Fruit fly (Drosophila melanogaster): ENCODE results near the gene CG33777.

The CG33777 gene

DNA sequence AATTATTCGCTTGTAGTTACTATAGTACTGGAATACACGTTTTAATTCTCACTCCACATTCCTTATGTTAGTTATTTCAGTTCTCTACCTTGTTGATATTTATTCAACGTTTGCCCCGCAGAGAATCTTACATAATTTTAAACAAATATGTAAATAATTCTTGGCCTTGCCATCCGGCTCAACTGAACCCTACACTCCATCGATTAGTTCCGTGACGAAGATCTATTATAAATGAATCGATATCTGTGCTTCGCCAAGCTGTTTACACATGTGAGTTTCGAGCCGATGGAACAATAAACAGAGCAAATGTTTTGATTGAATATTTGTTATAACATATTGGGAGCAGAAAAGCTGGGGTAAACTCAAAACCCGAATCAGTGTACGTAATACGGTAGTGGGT, 33.2 kb downstream of the CG33777 start (continued):
- TF ChIP-seq CG4730 (GFP tag; IDR thresholded peaks at IDR 0.05) (no peak), al (GFP tag; IDR thresholded peaks at IDR 0.05) (no peak), toy (GFP tag; IDR thresholded peaks at IDR 0.05) (0 out of 2 replicates have a peak, but pooled peaks have one; percentile 24), Stat92E (GFP tag; optimal IDR thresholded peaks at IDR 0.05) (no peak), lbe (GFP tag; optimal IDR thresholded peaks at IDR 0.05) (no peak), Med (GFP tag) (peak; percentile 76), CG32532 (GFP tag; IDR thresholded peaks at IDR 0.05) (no peak), CG6813 (GFP tag; optimal IDR thresholded peaks at IDR 0.05) (peak; percentile 62), mam (GFP tag; optimal IDR thresholded peaks at IDR 0.05) (peak; percentile 56), CG1792 (GFP tag; optimal IDR thresholded peaks at IDR 0.05) (no peak), CG7839 (tag; optimal IDR thresholded peaks at IDR 0.05) (no peak), CG17385 (GFP tag; optimal IDR thresholded peaks at IDR 0.05) (no peak), NK7.1 (GFP tag; optimal IDR thresholded peaks at IDR 0.05) (no peak), Blimp-1 (GFP tag; optimal IDR thresholded peaks at IDR 0.05) (peak; percentile 10), row (GFP tag; IDR thresholded peaks at IDR 0.05) (no peak), pb (GFP tag; optimal IDR thresholded peaks at IDR 0.05) (no peak), CG3847 (GFP tag; IDR thresholded peaks at IDR 0.05) (0 out of 2 replicates have a peak, but pooled peaks have one; percentile 13), CG16815 (GFP tag; optimal IDR thresholded peaks at IDR 0.05) (no peak), CG13894 (tag; optimal IDR thresholded peaks at IDR 0.05) (peak; percentile 30), bcd (GFP tag; optimal IDR thresholded peaks at IDR 0.05) (peak; percentile 29), shn (GFP tag; optimal IDR thresholded peaks at IDR 0.05) (no peak), wor (GFP tag; IDR thresholded peaks at IDR 0.05) (no peak), CG12219 (GFP tag; optimal IDR thresholded peaks at IDR 0.05) (peak; percentile 36), fd3F (GFP tag; optimal IDR thresholded peaks at IDR 0.05) (peak; percentile 53), Jarid2 (GFP tag; optimal IDR thresholded peaks at IDR 0.05) (no peak), NFAT (GFP tag; IDR thresholded peaks at IDR 0.05) (peak; percentile 39; the same call in 1 of the 2 replicates), CG15514 (GFP tag; optimal IDR thresholded peaks at IDR 0.05) (peak; percentile 60), pan (optimal IDR thresholded peaks at IDR 0.05) (no peak), pan (GFP tag; optimal IDR thresholded peaks at IDR 0.05 in 1 of 2, IDR thresholded peaks at IDR 0.05 in 1 of 2) (peak in 1 of 2 experiments; percentile 25), CG9817 (tag; optimal IDR thresholded peaks at IDR 0.05) (peak; percentile 26), Doc2 (GFP tag; IDR thresholded peaks at IDR 0.05) (no peak), Dek (tag; optimal IDR thresholded peaks at IDR 0.05) (no peak), CG1024 (GFP tag; IDR thresholded peaks at IDR 0.05) (no peak), trh (GFP tag; optimal IDR thresholded peaks at IDR 0.05) (no peak), CG3163 (GFP tag; optimal IDR thresholded peaks at IDR 0.05) (no peak), ttk (GFP tag; IDR thresholded peaks at IDR 0.05) (no peak), CG12104 (GFP tag; optimal IDR thresholded peaks at IDR 0.05) (peak; percentile 5), Meics (GFP tag; optimal IDR thresholded peaks at IDR 0.05) (peak; percentile 71), gsb (GFP tag; IDR thresholded peaks at IDR 0.05) (peak; percentile 66), phol (tag; optimal IDR thresholded peaks at IDR 0.05) (no peak), cad (GFP tag; optimal IDR thresholded peaks at IDR 0.05) (no peak), CG12071 (GFP tag; optimal IDR thresholded peaks at IDR 0.05) (peak; percentile 62), gem (tag; optimal IDR thresholded peaks at IDR 0.05) (peak; percentile 29), CG14050 (GFP tag; IDR thresholded peaks at IDR 0.05) (no peak), zen2 (GFP tag; IDR thresholded peaks at IDR 0.05; ENCODE audit: partially characterized antibody) (no peak), mirr (GFP tag; optimal IDR thresholded peaks at IDR 0.05) (peak; percentile 50), CG3281 (GFP tag; optimal IDR thresholded peaks at IDR 0.05) (peak; percentile 64), CG9876 (GFP tag; optimal IDR thresholded peaks at IDR 0.05) (no peak), sug (tag; optimal IDR thresholded peaks at IDR 0.05) (no peak), ATbp (GFP tag; optimal IDR thresholded peaks at IDR 0.05) (peak; percentile 40), sna (GFP tag; IDR thresholded peaks at IDR 0.05; ENCODE audit: partially characterized antibody) (no peak)

Measured in whole organism, embryonic.